Fruit fly (Drosophila melanogaster) whole organism, prepupa: ENCODE results near the gene TwdlF.

Source experiments
- Blimp-1 ChIP-seq: fragments of 200-800 bp; sonication (Bioruptor generic); optimal IDR thresholded peaks from 3 replicates; lab custom pipeline; 2017; ENCODE audit warnings: missing biosample characterization, missing genetic modification characterization, mild to moderate bottlenecking, moderate library complexity, missing genetic modification reagents
- CG10631 ChIP-seq: fragments of 200-800 bp; sonication (Bioruptor generic); optimal IDR thresholded peaks from 2 replicates; lab custom pipeline; 2016; ENCODE audit warnings: missing biosample characterization, missing genetic modification characterization
- CG11294 ChIP-seq: fragments of 200-800 bp; sonication (Bioruptor generic); IDR thresholded peaks from 2 replicates; pipeline ENCODE4 v1.3.6; 2022; ENCODE audit warnings: missing biosample characterization, missing genetic modification characterization
- CG11762 ChIP-seq: fragments of 200-800 bp; sonication (Bioruptor generic); optimal IDR thresholded peaks from 3 replicates; lab custom pipeline; 2016; ENCODE audit warnings: missing biosample characterization, missing genetic modification characterization; ENCODE audit not compliant: insufficient read depth
- CG11902 ChIP-seq: fragments of 200-800 bp; sonication (Bioruptor generic); optimal IDR thresholded peaks from 3 replicates; lab custom pipeline; 2016; ENCODE audit warnings: missing biosample characterization, missing genetic modification characterization
- CG15336 ChIP-seq: fragments of 200-800 bp; sonication (Bioruptor generic); IDR thresholded peaks from 2 replicates; pipeline ENCODE4 v1.3.6; 2022; ENCODE audit warnings: missing biosample characterization, missing genetic modification characterization
- CG1621 ChIP-seq: fragments of 200-800 bp; sonication (Bioruptor generic); optimal IDR thresholded peaks from 3 replicates; lab custom pipeline; 2018; ENCODE audit warnings: missing biosample characterization, mild to moderate bottlenecking, missing genetic modification characterization
- CG16779 ChIP-seq: fragments of 200-800 bp; sonication (Bioruptor generic); optimal IDR thresholded peaks from 3 replicates; lab custom pipeline; 2017; ENCODE audit warnings: missing biosample characterization, mild to moderate bottlenecking, missing genetic modification characterization
- CG3032 ChIP-seq: fragments of 200-800 bp; optimal IDR thresholded peaks from 2 replicates; lab custom pipeline; 2019; ENCODE audit warnings: missing biosample characterization, mild to moderate bottlenecking, missing genetic modification characterization, moderate library complexity
- CG31627 ChIP-seq: fragments of 200-800 bp; sonication (Bioruptor generic); optimal IDR thresholded peaks from 3 replicates; lab custom pipeline; 2016; ENCODE audit warnings: missing biosample characterization, missing genetic modification characterization
- CG32006 ChIP-seq: fragments of 200-800 bp; sonication (Bioruptor generic); optimal IDR thresholded peaks from 3 replicates; lab custom pipeline; 2017; ENCODE audit warnings: missing biosample characterization, mild to moderate bottlenecking, missing genetic modification characterization
- CG34406 ChIP-seq: fragments of 200-800 bp; sonication (Bioruptor generic); optimal IDR thresholded peaks from 3 replicates; lab custom pipeline; 2016; ENCODE audit warnings: missing biosample characterization, missing genetic modification characterization
- CG4318 ChIP-seq: fragments of 200-800 bp; sonication (Bioruptor generic); optimal IDR thresholded peaks from 3 replicates; lab custom pipeline; 2017; ENCODE audit warnings: missing biosample characterization, mild to moderate bottlenecking, missing genetic modification characterization
- CG6163 ChIP-seq: fragments of 200-800 bp; sonication (Bioruptor generic); IDR thresholded peaks from 3 replicates; pipeline ENCODE4 v1.3.6; 2022; ENCODE audit warnings: missing biosample characterization, missing genetic modification characterization
- CG6276 ChIP-seq: fragments of 200-800 bp; sonication (Bioruptor generic); optimal IDR thresholded peaks from 2 replicates; lab custom pipeline; 2017; ENCODE audit warnings: missing biosample characterization, mild to moderate bottlenecking, missing genetic modification characterization
- CG6792 ChIP-seq: fragments of 200-800 bp; sonication (Bioruptor generic); optimal IDR thresholded peaks from 3 replicates; lab custom pipeline; 2016; ENCODE audit warnings: missing biosample characterization, missing genetic modification characterization
- CG6808 ChIP-seq: fragments of 200-800 bp; sonication (Bioruptor generic); optimal IDR thresholded peaks from 3 replicates; lab custom pipeline; 2017; ENCODE audit warnings: missing biosample characterization, missing genetic modification characterization, mild to moderate bottlenecking, moderate library complexity, missing genetic modification reagents
- CG6854 ChIP-seq: fragments of 200-800 bp; sonication (Bioruptor generic); optimal IDR thresholded peaks from 2 replicates; lab custom pipeline; 2017; ENCODE audit warnings: missing biosample characterization, mild to moderate bottlenecking, missing genetic modification characterization
- CG8119 ChIP-seq: fragments of 200-800 bp; sonication (Bioruptor generic); IDR thresholded peaks from 3 replicates; pipeline ENCODE4 v1.3.6; 2022; ENCODE audit warnings: missing biosample characterization, missing genetic modification characterization
- CG8319 ChIP-seq: fragments of 200-800 bp; sonication (Bioruptor generic); optimal IDR thresholded peaks from 3 replicates; lab custom pipeline; 2016; ENCODE audit warnings: missing biosample characterization, missing genetic modification characterization
- CG9139 ChIP-seq: fragments of 200-800 bp; sonication (Bioruptor generic); optimal IDR thresholded peaks from 3 replicates; lab custom pipeline; 2017; ENCODE audit warnings: missing biosample characterization, mild to moderate bottlenecking, missing genetic modification characterization
- Eip75B ChIP-seq: fragments of 200-800 bp; sonication (Bioruptor generic); optimal IDR thresholded peaks from 3 replicates; lab custom pipeline; 2016; ENCODE audit warnings: missing biosample characterization, missing genetic modification characterization
- Eip78C ChIP-seq: fragments of 200-800 bp; sonication (Bioruptor generic); peaks from one replicate; lab custom pipeline; 2016; ENCODE audit warnings: missing biosample characterization, missing genetic modification characterization
- Eip93F ChIP-seq: fragments of 200-800 bp; sonication (Bioruptor generic); optimal IDR thresholded peaks from 2 replicates; lab custom pipeline; 2016; ENCODE audit warnings: missing biosample characterization, mild to moderate bottlenecking, missing genetic modification characterization
- Ets21C ChIP-seq: fragments of 200-800 bp; sonication (Bioruptor generic); optimal IDR thresholded peaks from 3 replicates; lab custom pipeline; 2016; ENCODE audit warnings: missing biosample characterization, missing genetic modification characterization
- Gug ChIP-seq: fragments of 200-800 bp; sonication (Bioruptor generic); IDR thresholded peaks from 2 replicates; pipeline ENCODE4 v1.3.6; 2022; ENCODE audit warnings: missing biosample characterization, missing genetic modification characterization
- Hr38 ChIP-seq: sonication (Bioruptor generic); optimal IDR thresholded peaks from 2 replicates; lab custom pipeline; 2016; ENCODE audit warnings: missing biosample characterization, missing genetic modification characterization
- Lpt ChIP-seq: fragments of 200-800 bp; sonication (Bioruptor generic); optimal IDR thresholded peaks from 3 replicates; lab custom pipeline; 2016; ENCODE audit warnings: missing biosample characterization, missing genetic modification characterization
- OdsH ChIP-seq: fragments of 200-800 bp; sonication (Bioruptor generic); optimal IDR thresholded peaks from 3 replicates; lab custom pipeline; 2016; ENCODE audit warnings: missing biosample characterization, missing genetic modification characterization
- Sox102F ChIP-seq: fragments of 200-800 bp; sonication (Bioruptor generic); optimal IDR thresholded peaks from 2 replicates; lab custom pipeline; 2016; ENCODE audit warnings: missing biosample characterization, mild to moderate bottlenecking, missing genetic modification characterization
- Sox14 ChIP-seq: fragments of 200-800 bp; sonication (Bioruptor generic); optimal IDR thresholded peaks from 3 replicates; lab custom pipeline; 2016; ENCODE audit warnings: missing biosample characterization, missing genetic modification characterization
- Sox15 ChIP-seq: fragments of 200-800 bp; sonication (Bioruptor generic); optimal IDR thresholded peaks from 3 replicates; lab custom pipeline; 2016; ENCODE audit warnings: missing biosample characterization, missing genetic modification characterization
- dac ChIP-seq: fragments of 200-800 bp; sonication (Bioruptor generic); optimal IDR thresholded peaks from 2 replicates; lab custom pipeline; 2017; ENCODE audit warnings: missing biosample characterization, mild to moderate bottlenecking, missing genetic modification characterization
- dsx ChIP-seq: fragments of 200-800 bp; optimal IDR thresholded peaks from 3 replicates; lab custom pipeline; 2019; ENCODE audit warnings: missing biosample characterization, mild to moderate bottlenecking, missing genetic modification characterization, moderate library complexity; ENCODE audit not compliant: poor library complexity, severe bottlenecking
- eg ChIP-seq: fragments of 200-800 bp; sonication (Bioruptor generic); IDR thresholded peaks from 3 replicates; pipeline ENCODE4 v1.3.6; 2022; ENCODE audit warnings: missing biosample characterization, missing genetic modification characterization
- esn ChIP-seq: fragments of 200-800 bp; sonication (Bioruptor generic); optimal IDR thresholded peaks from 2 replicates; lab custom pipeline; 2016; ENCODE audit warnings: missing biosample characterization, mild to moderate bottlenecking, missing genetic modification characterization, moderate library complexity
- fd59A ChIP-seq: fragments of 200-800 bp; sonication (Bioruptor generic); optimal IDR thresholded peaks from 2 replicates; lab custom pipeline; 2017; ENCODE audit warnings: missing biosample characterization, mild to moderate bottlenecking, missing genetic modification characterization, missing genetic modification reagents
- fd85E ChIP-seq: fragments of 200-800 bp; sonication (Bioruptor generic); optimal IDR thresholded peaks from 3 replicates; lab custom pipeline; 2016; ENCODE audit warnings: missing biosample characterization, missing genetic modification characterization
- fkh ChIP-seq: fragments of 200-800 bp; sonication (Bioruptor generic); optimal IDR thresholded peaks from 3 replicates; lab custom pipeline; 2017; ENCODE audit warnings: missing biosample characterization, mild to moderate bottlenecking, missing genetic modification characterization, moderate library complexity
- lz ChIP-seq: fragments of 200-800 bp; sonication (Bioruptor generic); optimal IDR thresholded peaks from 3 replicates; lab custom pipeline; 2016; ENCODE audit warnings: missing biosample characterization, missing genetic modification characterization
- net ChIP-seq: fragments of 200-800 bp; sonication (Bioruptor generic); optimal IDR thresholded peaks from 3 replicates; lab custom pipeline; 2016; ENCODE audit warnings: missing biosample characterization, missing genetic modification characterization
- pdm3 ChIP-seq: fragments of 200-800 bp; sonication (Bioruptor generic); optimal IDR thresholded peaks from 3 replicates; lab custom pipeline; 2016; ENCODE audit warnings: missing biosample characterization, missing genetic modification characterization
- spab ChIP-seq: fragments of 200-800 bp; sonication (Bioruptor generic); optimal IDR thresholded peaks from 2 replicates; lab custom pipeline; 2017; ENCODE audit warnings: missing biosample characterization, mild to moderate bottlenecking, missing genetic modification characterization, missing genetic modification reagents
- ss ChIP-seq, 2 experiments: fragments of 200-800 bp; sonication (Bioruptor generic); optimal IDR thresholded peaks; 2 replicates in 1 of 2; 3 replicates in 1 of 2; lab custom pipeline; 2017 to 2018; ENCODE audit warnings: mild to moderate bottlenecking in 2 of 2, missing biosample characterization in 2 of 2, missing genetic modification characterization in 2 of 2, moderate library complexity in 1 of 2
- topi ChIP-seq: fragments of 200-800 bp; sonication (Bioruptor generic); optimal IDR thresholded peaks from 3 replicates; lab custom pipeline; 2016; ENCODE audit warnings: missing biosample characterization, missing genetic modification characterization
- vri ChIP-seq: fragments of 200-800 bp; sonication (Bioruptor generic); optimal IDR thresholded peaks from 3 replicates; lab custom pipeline; 2016; ENCODE audit warnings: missing biosample characterization, mild to moderate bottlenecking, missing genetic modification characterization

TwdlF gene

dm6 chr3R:4215264-4215993 lies 31.4 kb upstream of the TwdlF start, which contains the start of gene CG14636 (continued):
- TF ChIP-seq CG32006 (GFP tag; lab: Kevin White, UChicago) (peak; percentile 68), CG11902 (GFP tag; lab: Kevin White, UChicago) (peak; percentile 66), spab (GFP tag; lab: Kevin White, UChicago) (peak; percentile 11), fd85E (peak; percentile 13), dac (GFP tag; lab: Kevin White, UChicago) (peak; percentile 40), CG9139 (GFP tag; lab: Kevin White, UChicago) (no peak), Blimp-1 (GFP tag; lab: Kevin White, UChicago) (no peak), topi (GFP tag; lab: Kevin White, UChicago) (peak; percentile 68), OdsH (GFP tag; lab: Kevin White, UChicago) (peak; percentile 68), CG16779 (tag; lab: Kevin White, UChicago) (no peak), net (GFP tag; lab: Kevin White, UChicago) (peak; percentile 73), Eip75B (no peak), CG11762 (GFP tag; lab: Kevin White, UChicago) (peak; percentile 71), lz (GFP tag; lab: Kevin White, UChicago) (peak; percentile 46), CG15336 (GFP tag; lab: Robert Waterston, UW) (peak; percentile 79), CG34406 (GFP tag; lab: Kevin White, UChicago) (no peak), eg (GFP tag; lab: Robert Waterston, UW) (peak; percentile 69), Lpt (GFP tag; lab: Kevin White, UChicago) (peak; percentile 52), vri (GFP tag; lab: Kevin White, UChicago) (peak; percentile 84), Hr38 (GFP tag; lab: Kevin White, UChicago) (peak; percentile 18), Eip78C (GFP tag; lab: Kevin White, UChicago) (peak; percentile 94), CG6808 (peak; percentile 43), CG6854 (GFP tag; lab: Kevin White, UChicago) (no peak), Sox102F (no peak), CG8319 (GFP tag; lab: Kevin White, UChicago) (peak; percentile 66), CG10631 (GFP tag; lab: Kevin White, UChicago) (peak; percentile 31), Ets21C (GFP tag; lab: Kevin White, UChicago) (peak; percentile 56), Sox15 (GFP tag; lab: Kevin White, UChicago) (peak; percentile 70)

dm6 chr3R:4220030-4220429 lies 26.8 kb upstream of the TwdlF start, which contains the start of gene CG31516:
Gene CG31516, minus strand, starts transcription at chr3R:4220130.
- TF ChIP-seq CG10631 (GFP tag; lab: Kevin White, UChicago): no peak
- no peak for TF ChIP-seq CG31627 (GFP tag; lab: Kevin White, UChicago)
- no peak for TF ChIP-seq Eip93F
- no peak for TF ChIP-seq CG16779 (tag; lab: Kevin White, UChicago)
- TF ChIP-seq CG4318 (GFP tag; lab: Kevin White, UChicago): no peak
- no peak for TF ChIP-seq CG34406 (GFP tag; lab: Kevin White, UChicago)
- no peak for TF ChIP-seq CG6276 (GFP tag; lab: Kevin White, UChicago)
- TF ChIP-seq dsx: no peak
- TF ChIP-seq ss (GFP tag; optimal IDR thresholded peaks at IDR 0.05; lab: Kevin White, UChicago): no peak
- TF ChIP-seq CG1621 (tag; lab: Kevin White, UChicago): no peak

- TF ChIP-seq Blimp-1 (GFP tag; lab: Kevin White, UChicago): no peak
- peak; percentile 32 for TF ChIP-seq esn (GFP tag; lab: Kevin White, UChicago)
- TF ChIP-seq CG6854 (GFP tag; lab: Kevin White, UChicago): no peak
- TF ChIP-seq CG6163 (GFP tag; lab: Robert Waterston, UW): peak; percentile 27; the same call in 1 of the 3 replicates
- no peak for TF ChIP-seq topi (GFP tag; lab: Kevin White, UChicago)
- TF ChIP-seq fd59A (GFP tag; lab: Kevin White, UChicago): no peak
- no peak for TF ChIP-seq CG11294 (GFP tag; lab: Robert Waterston, UW)
- no peak for TF ChIP-seq Gug (GFP tag; lab: Robert Waterston, UW)
- TF ChIP-seq OdsH (GFP tag; lab: Kevin White, UChicago): no peak
- no peak for TF ChIP-seq ss (GFP tag; optimal IDR thresholded peaks at IDR 0.05; lab: Kevin White, UChicago)
- TF ChIP-seq CG3032: peak; percentile 44
- no peak for TF ChIP-seq CG15336 (GFP tag; lab: Robert Waterston, UW)
- no peak for TF ChIP-seq Sox15 (GFP tag; lab: Kevin White, UChicago)
- peak; percentile 48 for TF ChIP-seq Sox14 (GFP tag; lab: Kevin White, UChicago)
- TF ChIP-seq pdm3: no peak
- no peak for TF ChIP-seq Ets21C (GFP tag; lab: Kevin White, UChicago)
- no peak for TF ChIP-seq CG8119
- peak; percentile 26 for TF ChIP-seq CG31627 (GFP tag; lab: Kevin White, UChicago)
- TF ChIP-seq fkh (GFP tag; lab: Kevin White, UChicago): no peak
- no peak for TF ChIP-seq CG6792 (GFP tag; lab: Kevin White, UChicago)
These were observed 26.0 kb upstream of the TwdlF start for dm6 chr3R:4220780-4221179.
